Fruit fly (Drosophila melanogaster): ENCODE measurements around the gene CG6425.

The CG6425 gene

dm6 chr3R:26681947-26682346 lies 35.2 kb downstream of the CG6425 start, which contains the start of gene beat-VII:
TSS of gene beat-VII (minus strand) at chr3R:26681966.
- peak; percentile 1 for TF ChIP-seq CG7368 (GFP tag; optimal IDR thresholded peaks at IDR 0.05)
- TF ChIP-seq CG8632 (GFP tag; optimal IDR thresholded peaks at IDR 0.05): no peak

dm6 chr3R:26671525-26672132 lies 45.6 kb downstream of the CG6425 start:
- TF ChIP-seq topi (GFP tag; optimal IDR thresholded peaks at IDR 0.05) (no peak), lz (GFP tag; optimal IDR thresholded peaks at IDR 0.05) (no peak), CG6163 (GFP tag; IDR thresholded peaks at IDR 0.05) (no peak), CG32006 (GFP tag; optimal IDR thresholded peaks at IDR 0.05) (peak; percentile 6), CG11902 (GFP tag; optimal IDR thresholded peaks at IDR 0.05) (no peak), CG16779 (tag; optimal IDR thresholded peaks at IDR 0.05) (no peak)

dm6 chr3R:26670277-26670676 lies 46.9 kb downstream of the CG6425 start:
- TF ChIP-seq CG8319 (GFP tag; optimal IDR thresholded peaks at IDR 0.05): no peak

Data from whole organism, prepupa.